Fruit fly (Drosophila melanogaster) whole organism, embryonic: ENCODE results near the gene thoc7.
A peak's percentile ranks its signal among the peaks of the same experiment; 100 is the strongest.

Experiments used
- BEAF-32 ChIP-seq: fragments of 200-800 bp; sonication (Bioruptor generic); optimal IDR thresholded peaks from 3 replicates; lab custom pipeline; 2017; ENCODE audit warnings: missing biosample characterization, missing genetic modification characterization, mild to moderate bottlenecking, moderate library complexity, missing genetic modification reagents
- BtbVII ChIP-seq: fragments of 200-800 bp; sonication (Bioruptor generic); optimal IDR thresholded peaks from 3 replicates; lab custom pipeline; 2017; ENCODE audit warnings: missing biosample characterization, mild to moderate bottlenecking, missing genetic modification characterization
- CG11560 ChIP-seq: fragments of 200-800 bp; sonication (Bioruptor generic); IDR thresholded peaks from 3 replicates; pipeline ENCODE4 v1.3.6; 2022; ENCODE audit warnings: missing biosample characterization, missing genetic modification characterization
- CG13424 ChIP-seq: fragments of 200-800 bp; sonication (Bioruptor generic); optimal IDR thresholded peaks from 2 replicates; lab custom pipeline; 2019; ENCODE audit warnings: missing biosample characterization, mild to moderate bottlenecking, missing genetic modification characterization, moderate library complexity
- CG14965 ChIP-seq: fragments of 200-800 bp; sonication (Bioruptor generic); optimal IDR thresholded peaks from 2 replicates; lab custom pipeline; 2016; ENCODE audit warnings: missing biosample characterization, missing genetic modification characterization, borderline replicate concordance
- CG1529 ChIP-seq: fragments of 200-800 bp; sonication (Bioruptor generic); optimal IDR thresholded peaks from 3 replicates; lab custom pipeline; 2018; ENCODE audit warnings: missing biosample characterization, missing genetic modification characterization
- CG15514 ChIP-seq: fragments of 200-800 bp; sonication (Bioruptor generic); optimal IDR thresholded peaks from 3 replicates; lab custom pipeline; 2017; ENCODE audit warnings: missing biosample characterization, missing genetic modification characterization, mild to moderate bottlenecking, moderate library complexity, missing genetic modification reagents
- CG1602 ChIP-seq: fragments of 200-800 bp; sonication (Bioruptor generic); optimal IDR thresholded peaks from 3 replicates; lab custom pipeline; 2016; ENCODE audit warnings: missing biosample characterization, missing genetic modification characterization
- CG31388 ChIP-seq: fragments of 200-800 bp; sonication (Bioruptor generic); optimal IDR thresholded peaks from 2 replicates; lab custom pipeline; 2016; ENCODE audit warnings: missing biosample characterization, missing genetic modification characterization
- CG33557 ChIP-seq: fragments of 200-800 bp; sonication (Bioruptor generic); optimal IDR thresholded peaks from 2 replicates; lab custom pipeline; 2019; ENCODE audit warnings: missing biosample characterization, mild to moderate bottlenecking, missing genetic modification characterization, moderate library complexity
- CG43689 ChIP-seq: fragments of 200-800 bp; sonication (Bioruptor generic); IDR thresholded peaks from 2 replicates; pipeline ENCODE4 v1.3.6; 2022; ENCODE audit warnings: missing biosample characterization, missing genetic modification characterization
- CG4617 ChIP-seq: fragments of 200-800 bp; sonication (Bioruptor generic); optimal IDR thresholded peaks from 3 replicates; lab custom pipeline; 2016; ENCODE audit warnings: missing biosample characterization, missing genetic modification characterization, borderline replicate concordance
- CG6254 ChIP-seq: fragments of 200-800 bp; sonication (Bioruptor generic); optimal IDR thresholded peaks from 3 replicates; lab custom pipeline; 2017; ENCODE audit warnings: mild to moderate bottlenecking, missing biosample characterization, missing genetic modification reagents, missing genetic modification characterization
- CG7372 ChIP-seq: fragments of 200-800 bp; sonication (Bioruptor generic); IDR thresholded peaks from 2 replicates; pipeline ENCODE4 v1.3.6; 2022; ENCODE audit warnings: missing biosample characterization, missing genetic modification characterization
- CG8359 ChIP-seq: fragments of 200-800 bp; sonication (Bioruptor generic); optimal IDR thresholded peaks from 2 replicates; lab custom pipeline; 2017; ENCODE audit warnings: missing biosample characterization, mild to moderate bottlenecking, missing genetic modification characterization, borderline replicate concordance
- CG8478 ChIP-seq: fragments of >200 bp; optimal IDR thresholded peaks from 2 replicates; lab custom pipeline; 2018
- CG8765 ChIP-seq: fragments of 200-800 bp; sonication (Bioruptor generic); IDR thresholded peaks from 2 replicates; pipeline ENCODE4 v1.3.6; 2022; ENCODE audit warnings: missing biosample characterization, missing genetic modification characterization
- CG9876 ChIP-seq: fragments of 200-800 bp; sonication (Bioruptor generic); optimal IDR thresholded peaks from 2 replicates; lab custom pipeline; 2016; ENCODE audit warnings: missing biosample characterization, missing genetic modification characterization
- CoRest ChIP-seq: fragments of 200-800 bp; sonication (Bioruptor generic); optimal IDR thresholded peaks from 3 replicates; lab custom pipeline; 2018; ENCODE audit warnings: missing biosample characterization, mild to moderate bottlenecking, missing genetic modification characterization, moderate library complexity
- Dbx ChIP-seq: fragments of 200-800 bp; sonication (Bioruptor generic); IDR thresholded peaks from 3 replicates; pipeline ENCODE4 v1.3.6; 2022; ENCODE audit warnings: missing biosample characterization, missing genetic modification characterization
- Dip3 ChIP-seq: fragments of 200-800 bp; sonication (Bioruptor generic); optimal IDR thresholded peaks from 3 replicates; lab custom pipeline; 2016; ENCODE audit warnings: missing biosample characterization, missing genetic modification characterization
- Doc2 ChIP-seq: fragments of 200-800 bp; sonication (Bioruptor generic); IDR thresholded peaks from 2 replicates; pipeline ENCODE4 v1.3.6; 2022; ENCODE audit warnings: missing biosample characterization, missing genetic modification characterization
- Drgx ChIP-seq: fragments of 200-800 bp; sonication (Bioruptor generic); IDR thresholded peaks from 2 replicates; pipeline ENCODE4 v1.3.6; 2022; ENCODE audit warnings: missing biosample characterization, missing genetic modification characterization
- E2f2 ChIP-seq: fragments of 200-800 bp; sonication (Bioruptor generic); IDR thresholded peaks from 2 replicates; pipeline ENCODE4 v1.3.6; 2022; ENCODE audit warnings: missing biosample characterization, missing genetic modification characterization
- Kr ChIP-seq: fragments of 200-800 bp; sonication (Bioruptor generic); optimal IDR thresholded peaks from 2 replicates; lab custom pipeline; 2017; ENCODE audit warnings: missing biosample characterization, mild to moderate bottlenecking, missing genetic modification characterization
- MESR4 ChIP-seq: fragments of 200-800 bp; sonication (Bioruptor generic); optimal IDR thresholded peaks from 2 replicates; lab custom pipeline; 2018; ENCODE audit warnings: missing biosample characterization, mild to moderate bottlenecking, missing genetic modification characterization, moderate library complexity
- MTF-1 ChIP-seq: fragments of 200-800 bp; sonication (Bioruptor generic); optimal IDR thresholded peaks from 2 replicates; lab custom pipeline; 2018; ENCODE audit warnings: missing biosample characterization, mild to moderate bottlenecking, missing genetic modification characterization, borderline replicate concordance
- Scr ChIP-seq: fragments of 200-800 bp; sonication (Bioruptor generic); IDR thresholded peaks from 2 replicates; pipeline ENCODE4 v1.3.6; 2022; ENCODE audit warnings: missing biosample characterization, missing genetic modification characterization; ENCODE audit not compliant: partially characterized antibody
- Sry-β ChIP-seq: fragments of 200-800 bp; sonication (Bioruptor generic); optimal IDR thresholded peaks from 2 replicates; lab custom pipeline; 2018; ENCODE audit warnings: missing biosample characterization, mild to moderate bottlenecking, missing genetic modification characterization, moderate library complexity
- Xbp1 ChIP-seq: fragments of 200-800 bp; sonication (Bioruptor generic); optimal IDR thresholded peaks from 3 replicates; lab custom pipeline; 2016; ENCODE audit warnings: missing biosample characterization, mild to moderate bottlenecking, missing genetic modification characterization
- amos ChIP-seq: fragments of 200-800 bp; sonication (Bioruptor generic); IDR thresholded peaks from 2 replicates; pipeline ENCODE4 v1.3.6; 2022; ENCODE audit warnings: missing biosample characterization, missing genetic modification characterization; ENCODE audit not compliant: partially characterized antibody
- ase ChIP-seq: fragments of 200-800 bp; sonication (Bioruptor generic); IDR thresholded peaks from 3 replicates; pipeline ENCODE4 v1.3.6; 2022; ENCODE audit warnings: missing biosample characterization, missing genetic modification characterization
- bab2 ChIP-seq: fragments of 200-800 bp; sonication (Bioruptor generic); optimal IDR thresholded peaks from 2 replicates; lab custom pipeline; 2016; ENCODE audit warnings: missing biosample characterization, missing genetic modification characterization
- btn ChIP-seq: fragments of 200-800 bp; sonication (Bioruptor generic); optimal IDR thresholded peaks from 2 replicates; lab custom pipeline; 2016; ENCODE audit warnings: missing biosample characterization, missing genetic modification characterization
- caup ChIP-seq: fragments of 200-800 bp; sonication (Bioruptor generic); optimal IDR thresholded peaks from 3 replicates; lab custom pipeline; 2017; ENCODE audit warnings: missing biosample characterization, mild to moderate bottlenecking, missing genetic modification characterization, moderate library complexity; ENCODE audit not compliant: severe bottlenecking
- dimm ChIP-seq: fragments of 200-800 bp; sonication (Bioruptor generic); IDR thresholded peaks from 2 replicates; pipeline ENCODE4 v1.3.6; 2022; ENCODE audit warnings: missing biosample characterization, missing genetic modification characterization
- fd96Cb ChIP-seq: fragments of 200-800 bp; sonication (Bioruptor generic); optimal IDR thresholded peaks from 2 replicates; lab custom pipeline; 2018; ENCODE audit warnings: missing biosample characterization, mild to moderate bottlenecking, missing genetic modification characterization, moderate library complexity
- ftz-f1 ChIP-seq: fragments of 200-800 bp; sonication (Bioruptor generic); optimal IDR thresholded peaks from 2 replicates; lab custom pipeline; 2016; ENCODE audit warnings: missing biosample characterization, missing genetic modification characterization
- her ChIP-seq: fragments of 200-800 bp; sonication (Bioruptor generic); optimal IDR thresholded peaks from 2 replicates; lab custom pipeline; 2016; ENCODE audit warnings: missing biosample characterization, missing genetic modification characterization
- kah ChIP-seq: fragments of 200-800 bp; sonication (Bioruptor generic); optimal IDR thresholded peaks from 2 replicates; lab custom pipeline; 2018; ENCODE audit warnings: missing biosample characterization, mild to moderate bottlenecking, missing genetic modification characterization
- knrl ChIP-seq: fragments of 200-800 bp; sonication (Bioruptor generic); IDR thresholded peaks from 3 replicates; pipeline ENCODE4 v1.3.6; 2022; ENCODE audit warnings: missing biosample characterization, missing genetic modification characterization; ENCODE audit not compliant: partially characterized antibody
- oc ChIP-seq: fragments of 200-800 bp; sonication (Bioruptor generic); optimal IDR thresholded peaks from 2 replicates; lab custom pipeline; 2018; ENCODE audit warnings: missing biosample characterization, mild to moderate bottlenecking, missing genetic modification characterization, moderate library complexity
- repo ChIP-seq: fragments of 200-800 bp; sonication (Bioruptor generic); optimal IDR thresholded peaks from 2 replicates; lab custom pipeline; 2016; ENCODE audit warnings: missing biosample characterization, missing genetic modification characterization
- tin ChIP-seq: fragments of 200-800 bp; sonication (Bioruptor generic); optimal IDR thresholded peaks from 3 replicates; lab custom pipeline; 2016; ENCODE audit warnings: missing biosample characterization, missing genetic modification characterization
- unpg ChIP-seq: fragments of 200-800 bp; sonication (Bioruptor generic); optimal IDR thresholded peaks from 3 replicates; lab custom pipeline; 2018; ENCODE audit warnings: missing biosample characterization, mild to moderate bottlenecking, missing genetic modification characterization, moderate library complexity
- wdn ChIP-seq: fragments of 200-800 bp; sonication (Bioruptor generic); IDR thresholded peaks from 2 replicates; pipeline ENCODE4 v1.3.6; 2022; ENCODE audit warnings: missing biosample characterization, missing genetic modification characterization
- wor ChIP-seq: fragments of 200-800 bp; sonication (Bioruptor generic); IDR thresholded peaks from 2 replicates; pipeline ENCODE4 v1.3.6; 2022; ENCODE audit warnings: missing biosample characterization, missing genetic modification characterization
- zen2 ChIP-seq: fragments of 200-800 bp; sonication (Bioruptor generic); IDR thresholded peaks from 3 replicates; pipeline ENCODE4 v1.3.6; 2022; ENCODE audit warnings: missing biosample characterization, missing genetic modification characterization; ENCODE audit not compliant: partially characterized antibody

thoc7 gene

dm6 chr3L:199754-200596 is 12.5 kb downstream of the thoc7 start, which contains the start of the genes rno and mri (continued):
- TF ChIP-seq Kr (GFP tag; lab: Kevin White, UChicago): no peak
- TF ChIP-seq zen2 (GFP tag; lab: Robert Waterston, UW): peak; percentile 96
- peak; percentile 40 for TF ChIP-seq E2f2
- TF ChIP-seq CG1529 (GFP tag; lab: Kevin White, UChicago): no peak
- peak; percentile 3 for TF ChIP-seq BtbVII
- peak; percentile 58 for TF ChIP-seq tin (GFP tag; lab: Kevin White, UChicago)
- peak; percentile 69; the same call in 2 of the 3 replicates for TF ChIP-seq ase (GFP tag; lab: Robert Waterston, UW)
- TF ChIP-seq Sry-β (GFP tag; lab: Kevin White, UChicago): no peak
- peak; percentile 93 for TF ChIP-seq MESR4 (GFP tag; lab: Kevin White, UChicago)
- peak; percentile 81 for TF ChIP-seq Dbx (GFP tag; lab: Robert Waterston, UW)
- no peak for TF ChIP-seq ftz-f1
- peak; percentile 51 for TF ChIP-seq bab2
- no peak for TF ChIP-seq CG9876
- no peak for TF ChIP-seq repo (GFP tag; lab: Kevin White, UChicago)
- TF ChIP-seq CG8359: no peak
- TF ChIP-seq amos: peak; percentile 96
- peak; percentile 95 for TF ChIP-seq Scr (GFP tag; lab: Robert Waterston, UW)
- peak; percentile 43; the same call in 1 of the 2 replicates for TF ChIP-seq CG7372
- peak; percentile 47; the same call in 1 of the 2 replicates for TF ChIP-seq Drgx (GFP tag; lab: Robert Waterston, UW)
- TF ChIP-seq dimm: peak; percentile 42; the same call in 1 of the 2 replicates
- no peak for TF ChIP-seq CG31388 (GFP tag; lab: Kevin White, UChicago)
- peak; percentile 59 for TF ChIP-seq caup (GFP tag; lab: Kevin White, UChicago)
- TF ChIP-seq CoRest (tag; lab: Kevin White, UChicago): peak; percentile 88
- no peak for TF ChIP-seq oc (tag; lab: Kevin White, UChicago)
- no peak for TF ChIP-seq CG14965
- no peak for TF ChIP-seq kah (GFP tag; lab: Kevin White, UChicago)
- TF ChIP-seq MTF-1 (GFP tag; lab: Kevin White, UChicago): no peak
- TF ChIP-seq wdn (GFP tag; lab: Robert Waterston, UW): no peak
- peak; percentile 66 for TF ChIP-seq Xbp1 (GFP tag; lab: Kevin White, UChicago)
- peak; percentile 37 for TF ChIP-seq CG8765
- TF ChIP-seq CG1602: peak; percentile 70
- peak; percentile 61 for TF ChIP-seq CG33557 (GFP tag; lab: Kevin White, UChicago)
- no peak for TF ChIP-seq Dip3
- TF ChIP-seq CG6254 (GFP tag; lab: Kevin White, UChicago): no peak
- peak; percentile 89 for TF ChIP-seq BEAF-32
- no peak for TF ChIP-seq her (GFP tag; lab: Kevin White, UChicago)
- peak; percentile 97 for TF ChIP-seq CG11560 (tag; lab: Robert Waterston, UW)
- no peak for TF ChIP-seq btn (GFP tag; lab: Kevin White, UChicago)
- TF ChIP-seq fd96Cb: peak; percentile 79
- peak; percentile 67 for TF ChIP-seq unpg (GFP tag; lab: Kevin White, UChicago)
- peak; percentile 43 for TF ChIP-seq CG15514 (GFP tag; lab: Kevin White, UChicago)
- TF ChIP-seq knrl (GFP tag; lab: Robert Waterston, UW): peak; percentile 95
- no peak; the same call in 1 of the 2 replicates for TF ChIP-seq wor
- TF ChIP-seq CG13424 (tag; lab: Kevin White, UChicago): peak; percentile 83
- TF ChIP-seq CG43689 (GFP tag; lab: Robert Waterston, UW): no peak
- no peak for TF ChIP-seq CG8478 (lab: Kevin White, UChicago)
- TF ChIP-seq Doc2 (GFP tag; lab: Robert Waterston, UW): no peak
- TF ChIP-seq CG4617 (GFP tag; lab: Kevin White, UChicago): peak; percentile 58
